Fruit fly (Drosophila melanogaster) whole organism, pupa: ENCODE data around the gene sim.

Source experiments
- CG12605 ChIP-seq: fragments of 200-800 bp; sonication (Bioruptor generic); IDR thresholded peaks from 2 replicates; pipeline ENCODE4 v1.3.6; 2022; ENCODE audit warnings: missing biosample characterization, missing genetic modification characterization
- CG14655 ChIP-seq: fragments of 200-800 bp; sonication (Bioruptor generic); optimal IDR thresholded peaks from 3 replicates; lab custom pipeline; 2017; ENCODE audit warnings: mild to moderate bottlenecking, missing biosample characterization, missing genetic modification reagents, missing genetic modification characterization
- CG34367 ChIP-seq: fragments of 200-800 bp; sonication (Bioruptor generic); optimal IDR thresholded peaks from 2 replicates; lab custom pipeline; 2018; ENCODE audit warnings: missing biosample characterization, mild to moderate bottlenecking, missing genetic modification characterization
- CG9948 ChIP-seq: fragments of 200-800 bp; sonication (Bioruptor generic); optimal IDR thresholded peaks from 2 replicates; lab custom pipeline; 2018; ENCODE audit warnings: missing biosample characterization, mild to moderate bottlenecking, missing genetic modification characterization, moderate library complexity
- Pif1A ChIP-seq: fragments of 200-800 bp; sonication (Bioruptor generic); optimal IDR thresholded peaks from 3 replicates; lab custom pipeline; 2016; ENCODE audit warnings: missing biosample characterization, missing genetic modification characterization

- TF ChIP-seq CG12605 (GFP tag; lab: Robert Waterston, UW) (no peak), CG9948 (no peak), Pif1A (GFP tag; lab: Kevin White, UChicago) (no peak), CG14655 (no peak), CG34367 (tag; lab: Kevin White, UChicago) (no peak)
Measured at dm6 chr3R:13088942-13089341, 31.4 kb downstream of the sim start, which contains the start of gene CG34308.
